Fruit fly (Drosophila melanogaster) whole organism, adult: Measurements from ENCODE around the gene CG31493.

Source experiments
- CG11617 ChIP-seq: fragments of 200-800 bp; sonication (Bioruptor generic); optimal IDR thresholded peaks from 2 replicates; lab custom pipeline; 2017; ENCODE audit warnings: mild to moderate bottlenecking, missing biosample characterization, missing genetic modification reagents, missing genetic modification characterization
- CG12768 ChIP-seq: fragments of 200-800 bp; sonication (Bioruptor generic); optimal IDR thresholded peaks from 2 replicates; lab custom pipeline; 2017; ENCODE audit warnings: missing biosample characterization, missing genetic modification characterization, mild to moderate bottlenecking, moderate library complexity, missing genetic modification reagents
- CG14711 ChIP-seq: fragments of 200-800 bp; sonication (Bioruptor generic); optimal IDR thresholded peaks from 2 replicates; lab custom pipeline; 2018; ENCODE audit warnings: missing biosample characterization, mild to moderate bottlenecking, missing genetic modification characterization, moderate library complexity
- CG1620 ChIP-seq: fragments of 200-800 bp; sonication (Bioruptor generic); optimal IDR thresholded peaks from 2 replicates; lab custom pipeline; 2016; ENCODE audit warnings: missing biosample characterization, missing genetic modification characterization
- CG33017 ChIP-seq: fragments of 200-800 bp; sonication (Bioruptor generic); optimal IDR thresholded peaks from 2 replicates; lab custom pipeline; 2018; ENCODE audit warnings: missing biosample characterization, mild to moderate bottlenecking, missing genetic modification characterization, moderate library complexity
- CG5204 ChIP-seq: fragments of 200-800 bp; sonication (Bioruptor generic); optimal IDR thresholded peaks from 2 replicates; lab custom pipeline; 2016; ENCODE audit warnings: missing biosample characterization, missing genetic modification characterization
- CG7045 ChIP-seq: fragments of 200-800 bp; sonication (Bioruptor generic); optimal IDR thresholded peaks from 2 replicates; lab custom pipeline; 2017; ENCODE audit warnings: missing biosample characterization, mild to moderate bottlenecking, missing genetic modification characterization
- CG7101 ChIP-seq: fragments of 200-800 bp; sonication (Bioruptor generic); optimal IDR thresholded peaks from 2 replicates; lab custom pipeline; 2018; ENCODE audit warnings: missing biosample characterization, mild to moderate bottlenecking, missing genetic modification characterization, moderate library complexity
- Clk ChIP-seq: fragments of 200-800 bp; sonication (Bioruptor generic); optimal IDR thresholded peaks from 2 replicates; lab custom pipeline; 2017; ENCODE audit warnings: missing biosample characterization, missing genetic modification characterization
- Crg-1 ChIP-seq: fragments of 200-800 bp; sonication (Bioruptor generic); optimal IDR thresholded peaks from 2 replicates; lab custom pipeline; 2016; ENCODE audit warnings: missing biosample characterization, missing genetic modification characterization
- Hr96 ChIP-seq: fragments of 200-800 bp; sonication (Bioruptor generic); optimal IDR thresholded peaks from 2 replicates; lab custom pipeline; 2016; ENCODE audit warnings: missing biosample characterization, missing genetic modification characterization
- Mnt ChIP-seq: fragments of 200-800 bp; sonication (Bioruptor generic); optimal IDR thresholded peaks from 2 replicates; lab custom pipeline; 2016; ENCODE audit warnings: missing biosample characterization, mild to moderate bottlenecking, missing genetic modification characterization
- bab1 ChIP-seq: fragments of 200-800 bp; sonication (Bioruptor generic); optimal IDR thresholded peaks from 3 replicates; lab custom pipeline; 2019; ENCODE audit warnings: missing biosample characterization, mild to moderate bottlenecking, missing genetic modification characterization, moderate library complexity
- cic ChIP-seq: fragments of 200-800 bp; sonication (Bioruptor generic); optimal IDR thresholded peaks from 2 replicates; lab custom pipeline; 2017; ENCODE audit warnings: missing biosample characterization, mild to moderate bottlenecking, missing genetic modification characterization, moderate library complexity
- cnc ChIP-seq, 2 experiments: fragments of >200 bp; optimal IDR thresholded peaks; 2 replicates each; lab custom pipeline; 2017
- kay ChIP-seq: fragments of 200-800 bp; sonication (Bioruptor generic); peaks from one replicate; lab custom pipeline; 2016; ENCODE audit warnings: missing biosample characterization, missing genetic modification characterization, borderline replicate concordance
- ovo ChIP-seq: fragments of 200-800 bp; sonication (Bioruptor generic); optimal IDR thresholded peaks from 2 replicates; lab custom pipeline; 2016; ENCODE audit warnings: missing biosample characterization, missing genetic modification characterization
- pad ChIP-seq: fragments of 200-800 bp; sonication (Bioruptor generic); optimal IDR thresholded peaks from 3 replicates; lab custom pipeline; 2017; ENCODE audit warnings: missing biosample characterization, missing genetic modification characterization, mild to moderate bottlenecking, moderate library complexity, missing genetic modification reagents
- tj ChIP-seq: fragments of 200-800 bp; sonication (Bioruptor generic); optimal IDR thresholded peaks from 3 replicates; lab custom pipeline; 2017; ENCODE audit warnings: missing biosample characterization, mild to moderate bottlenecking, missing genetic modification characterization, moderate library complexity
- toe ChIP-seq: fragments of 200-800 bp; sonication (Bioruptor generic); optimal IDR thresholded peaks from 2 replicates; lab custom pipeline; 2016; ENCODE audit warnings: missing biosample characterization, missing genetic modification characterization

The CG31493 gene

dm6 chr3R:7087201-7087505 lies 44.2 kb upstream of the CG31493 start:
- TF ChIP-seq CG14711 (tag; lab: Kevin White, UChicago) (no peak), cic (no peak), bab1 (GFP tag; lab: Kevin White, UChicago) (no peak), toe (GFP tag; lab: Kevin White, UChicago) (no peak), CG12768 (GFP tag; lab: Kevin White, UChicago) (no peak), CG5204 (GFP tag; lab: Kevin White, UChicago) (no peak), CG33017 (no peak), tj (GFP tag; lab: Kevin White, UChicago) (no peak), Mnt (GFP tag; lab: Kevin White, UChicago) (no peak), Crg-1 (GFP tag; lab: Kevin White, UChicago) (no peak), CG1620 (GFP tag; lab: Kevin White, UChicago) (no peak), pad (GFP tag; lab: Kevin White, UChicago) (no peak)

DNA sequence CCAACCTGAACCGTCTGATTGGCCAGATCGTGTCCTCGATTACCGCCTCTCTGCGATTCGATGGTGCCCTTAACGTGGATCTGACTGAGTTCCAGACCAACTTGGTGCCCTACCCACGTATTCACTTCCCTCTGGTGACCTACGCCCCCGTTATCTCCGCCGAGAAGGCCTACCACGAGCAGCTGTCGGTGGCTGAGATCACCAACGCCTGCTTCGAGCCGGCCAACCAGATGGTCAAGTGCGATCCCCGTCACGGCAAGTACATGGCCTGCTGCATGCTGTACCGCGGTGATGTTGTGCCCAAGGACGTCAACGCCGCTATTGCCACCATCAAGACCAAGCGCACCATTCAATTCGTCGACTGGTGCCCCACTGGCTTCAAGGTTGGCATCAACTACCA lies 43.5 kb upstream of the CG31493 start:
- TF ChIP-seq CG7045 (GFP tag; lab: Kevin White, UChicago), result no peak
- no peak for TF ChIP-seq Crg-1 (GFP tag; lab: Kevin White, UChicago)
- TF ChIP-seq Mnt (GFP tag; lab: Kevin White, UChicago), result no peak
- no peak for TF ChIP-seq CG1620 (GFP tag; lab: Kevin White, UChicago)

- TF ChIP-seq CG1620 (GFP tag; lab: Kevin White, UChicago) (no peak), ovo (GFP tag; lab: Kevin White, UChicago) (peak; percentile 3), CG14711 (tag; lab: Kevin White, UChicago) (no peak)
These were observed 42.5 kb upstream of the CG31493 start for dm6 chr3R:7088837-7089361.

dm6 chr3R:7089522-7090336 lies 41.6 kb upstream of the CG31493 start:
- TF ChIP-seq CG12768 (GFP tag; lab: Kevin White, UChicago), result no peak
- TF ChIP-seq kay, result peak; percentile 92
- TF ChIP-seq CG11617 (GFP tag; lab: Kevin White, UChicago), result no peak
- TF ChIP-seq toe (GFP tag; lab: Kevin White, UChicago), result no peak
- TF ChIP-seq pad (GFP tag; lab: Kevin White, UChicago), result no peak
- TF ChIP-seq CG7045 (GFP tag; lab: Kevin White, UChicago), result no peak

DNA sequence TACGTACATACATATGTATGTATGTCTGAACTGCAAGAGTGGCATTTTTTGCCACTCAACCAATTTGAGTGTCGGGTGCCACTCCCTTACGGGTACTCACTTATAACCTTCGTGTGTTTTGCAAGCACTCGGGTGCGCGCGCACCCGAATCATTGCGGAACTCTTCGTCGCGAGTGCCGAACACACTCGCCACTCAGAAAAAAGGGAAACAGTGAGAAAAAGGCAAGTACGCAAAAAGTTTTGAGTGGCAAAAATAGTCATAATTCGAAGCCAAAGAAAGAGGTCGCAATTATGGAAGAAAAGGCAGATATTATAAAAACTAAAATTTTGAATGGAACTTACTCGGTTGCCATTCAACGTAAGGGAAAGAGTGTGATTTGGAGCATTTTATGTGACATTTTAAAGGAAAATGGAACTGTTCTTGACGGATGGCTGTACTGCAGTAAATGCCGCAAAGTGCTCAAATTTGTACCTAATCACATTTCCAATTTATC lies 41.0 kb upstream of the CG31493 start:
- TF ChIP-seq CG7045 (GFP tag; lab: Kevin White, UChicago) (no peak), Hr96 (GFP tag; lab: Kevin White, UChicago) (no peak), CG1620 (GFP tag; lab: Kevin White, UChicago) (no peak), CG14711 (tag; lab: Kevin White, UChicago) (no peak), pad (GFP tag; lab: Kevin White, UChicago) (no peak), kay (no peak), Mnt (GFP tag; lab: Kevin White, UChicago) (peak; percentile 20), tj (GFP tag; lab: Kevin White, UChicago) (peak; percentile 97), cnc (optimal IDR thresholded peaks at IDR 0.05; lab: Kevin White, UChicago) (no peak), Crg-1 (GFP tag; lab: Kevin White, UChicago) (no peak), cic (peak; percentile 21), CG11617 (GFP tag; lab: Kevin White, UChicago) (no peak), ovo (GFP tag; lab: Kevin White, UChicago) (no peak)

dm6 chr3R:7091904-7092303 lies 39.5 kb upstream of the CG31493 start:
- TF ChIP-seq CG7045 (GFP tag; lab: Kevin White, UChicago) (no peak), Clk (GFP tag; lab: Kevin White, UChicago) (no peak), kay (peak; percentile 71), CG14711 (tag; lab: Kevin White, UChicago) (peak; percentile 80)

dm6 chr3R:7093592-7093991 lies 37.8 kb upstream of the CG31493 start:
- no peak for TF ChIP-seq Mnt (GFP tag; lab: Kevin White, UChicago)
- no peak for TF ChIP-seq CG1620 (GFP tag; lab: Kevin White, UChicago)
- TF ChIP-seq CG7101 (tag; lab: Kevin White, UChicago), result peak; percentile 32
- TF ChIP-seq bab1 (GFP tag; lab: Kevin White, UChicago), result no peak
- no peak for TF ChIP-seq CG33017
- peak; percentile 35 for TF ChIP-seq CG14711 (tag; lab: Kevin White, UChicago)
- peak; percentile 30 for TF ChIP-seq CG11617 (GFP tag; lab: Kevin White, UChicago)
- peak; percentile 12 for TF ChIP-seq CG12768 (GFP tag; lab: Kevin White, UChicago)
- no peak for TF ChIP-seq Hr96 (GFP tag; lab: Kevin White, UChicago)
